Worm (Caenorhabditis elegans): ENCODE results near the gene F53B1.3.

Gene F53B1.3

ce11 chrX:2071392-2072001, 33.9 kb upstream of the F53B1.3 start (continued):
- peak; percentile 93 for TF ChIP-seq rnt-1 (tag; optimal IDR thresholded peaks at IDR 0.05)
- TF ChIP-seq alr-1 (tag; optimal IDR thresholded peaks at IDR 0.05; ENCODE audit: borderline replicate concordance) = no peak
- peak; percentile 39; the same call in 1 of the 2 replicates for TF ChIP-seq ceh-88 (GFP tag; IDR thresholded peaks at IDR 0.05)
- TF ChIP-seq nhr-47 (tag; optimal IDR thresholded peaks at IDR 0.05) = peak; percentile 86
- no peak for TF ChIP-seq fkh-10 (GFP tag; optimal IDR thresholded peaks at IDR 0.05)
- peak; percentile 87 for TF ChIP-seq nhr-19 (GFP tag; conservative IDR thresholded peaks at IDR 0.05)
- peak; percentile 38 for TF ChIP-seq C04F5.9 (tag; optimal IDR thresholded peaks at IDR 0.05)
- peak; percentile 63 for TF ChIP-seq egl-13 (tag; optimal IDR thresholded peaks at IDR 0.05)
- TF ChIP-seq dpl-1 (GFP tag; optimal IDR thresholded peaks at IDR 0.05) = peak; percentile 64 to 65 (median 64)
- TF ChIP-seq vab-15 (tag; optimal IDR thresholded peaks at IDR 0.05) = peak; percentile 42
- peak; percentile 67 for TF ChIP-seq blmp-1 (tag; optimal IDR thresholded peaks at IDR 0.05)
- TF ChIP-seq aha-1 (tag; optimal IDR thresholded peaks at IDR 0.05) = peak; percentile 5
- TF ChIP-seq nhr-84 (tag; optimal IDR thresholded peaks at IDR 0.05) = no peak
- TF ChIP-seq fkh-8 (tag; optimal IDR thresholded peaks at IDR 0.05) = peak; percentile 63
- TF ChIP-seq lin-35 (GFP tag; optimal IDR thresholded peaks at IDR 0.05) = peak; percentile 67 to 80
- TF ChIP-seq pag-3 (tag; optimal IDR thresholded peaks at IDR 0.05; ENCODE audit: borderline replicate concordance, insufficient read depth) = no peak
- TF ChIP-seq ceh-8 (GFP tag; optimal IDR thresholded peaks at IDR 0.05) = peak; percentile 47
- TF ChIP-seq sox-4 (tag; optimal IDR thresholded peaks at IDR 0.05) = peak; percentile 2
- peak; percentile 94 for TF ChIP-seq nhr-71 (tag; optimal IDR thresholded peaks at IDR 0.05)
- no peak for TF ChIP-seq aly-2 (tag; optimal IDR thresholded peaks at IDR 0.05)
- TF ChIP-seq unc-130 (tag; optimal IDR thresholded peaks at IDR 0.05) = peak; percentile 44
- TF ChIP-seq nhr-20 (tag; optimal IDR thresholded peaks at IDR 0.05) = peak; percentile 91
- TF ChIP-seq jun-1 (tag; optimal IDR thresholded peaks at IDR 0.05) = peak; percentile 14
- peak; percentile 44 for TF ChIP-seq elt-2 (tag; optimal IDR thresholded peaks at IDR 0.05)
- TF ChIP-seq grh-1 (GFP tag; IDR thresholded peaks at IDR 0.05) = peak; percentile 77
- peak in 1 of 2 experiments; percentile 49 for TF ChIP-seq ztf-11 (tag; optimal IDR thresholded peaks at IDR 0.05)
- TF ChIP-seq fos-1 (tag; optimal IDR thresholded peaks at IDR 0.05) = peak; percentile 33
- no peak for TF ChIP-seq ets-5 (GFP tag; IDR thresholded peaks at IDR 0.05)
- peak; percentile 88 for TF ChIP-seq zip-4 (GFP tag; optimal IDR thresholded peaks at IDR 0.05)
- peak; percentile 43 for TF ChIP-seq pax-3 (tag; optimal IDR thresholded peaks at IDR 0.05)
- TF ChIP-seq sptf-1 (tag; optimal IDR thresholded peaks at IDR 0.05) = no peak

- TF ChIP-seq fos-1 (tag; optimal IDR thresholded peaks at IDR 0.05) (no peak), mep-1 (tag; optimal IDR thresholded peaks at IDR 0.05) (peak; percentile 58), fkh-10 (GFP tag; optimal IDR thresholded peaks at IDR 0.05) (no peak), fkh-8 (tag; optimal IDR thresholded peaks at IDR 0.05) (no peak), ceh-88 (GFP tag; IDR thresholded peaks at IDR 0.05) (no peak), lsy-2 (tag; optimal IDR thresholded peaks at IDR 0.05) (no peak), snu-23 (GFP tag; optimal IDR thresholded peaks at IDR 0.05) (peak; percentile 45), efl-3 (GFP tag; optimal IDR thresholded peaks at IDR 0.05) (no peak), nhr-71 (tag; optimal IDR thresholded peaks at IDR 0.05) (peak; percentile 18), sup-37 (GFP tag; optimal IDR thresholded peaks at IDR 0.05) (no peak), aha-1 (tag; optimal IDR thresholded peaks at IDR 0.05) (no peak), elt-3 (tag; optimal IDR thresholded peaks at IDR 0.05) (peak in 1 of 6 experiments; percentile 23), tlp-1 (tag; optimal IDR thresholded peaks at IDR 0.05) (no peak), ces-1 (GFP tag; optimal IDR thresholded peaks at IDR 0.05) (no peak), nhr-77 (tag; optimal IDR thresholded peaks at IDR 0.05) (no peak), vab-15 (tag; optimal IDR thresholded peaks at IDR 0.05) (no peak), pax-3 (tag; optimal IDR thresholded peaks at IDR 0.05) (no peak), elt-2 (tag; optimal IDR thresholded peaks at IDR 0.05) (no peak), nhr-12 (tag; optimal IDR thresholded peaks at IDR 0.05) (no peak), unc-86 (tag; optimal IDR thresholded peaks at IDR 0.05) (no peak), hpl-2 (GFP tag; optimal IDR thresholded peaks at IDR 0.05) (no peak), nhr-237 (tag; optimal IDR thresholded peaks at IDR 0.05) (no peak), nhr-28 (tag; optimal IDR thresholded peaks at IDR 0.05) (no peak), pqm-1 (tag; optimal IDR thresholded peaks at IDR 0.05) (no peak), C04F5.9 (tag; optimal IDR thresholded peaks at IDR 0.05) (no peak), unc-130 (tag; optimal IDR thresholded peaks at IDR 0.05) (no peak), nhr-47 (tag; optimal IDR thresholded peaks at IDR 0.05) (no peak), hlh-4 (tag; optimal IDR thresholded peaks at IDR 0.05) (no peak), zip-4 (GFP tag; optimal IDR thresholded peaks at IDR 0.05) (no peak), lin-14 (GFP tag; optimal IDR thresholded peaks at IDR 0.05) (peak; percentile 69), zag-1 (tag; optimal IDR thresholded peaks at IDR 0.05) (no peak), F16B12.6 (tag; optimal IDR thresholded peaks at IDR 0.05) (no peak)
Observed at ce11 chrX:2074055-2074454, 31.4 kb upstream of the F53B1.3 start, which contains the start of gene txdc-12.2. TSS of gene txdc-12.2 (plus strand) at chrX:2074450.

Measured in whole organism, L1 larva.